Worm (Caenorhabditis elegans) whole organism, early embryonic: ENCODE results near the gene pyk-2.

Experiments
- B0310.2 ChIP-seq: sonication (generic microtip); optimal IDR thresholded peaks from 2 replicates; lab custom pipeline; 2016; ENCODE audit warnings: mild to moderate bottlenecking, missing genetic modification characterization, missing compliant biosample characterization
- ama-1 ChIP-seq: fragments of 150-350 bp; optimal IDR thresholded peaks from 2 replicates; lab custom pipeline; 2014
- ceh-13 ChIP-seq: fragments of 200-800 bp; sonication (Bioruptor generic); optimal IDR thresholded peaks from 2 replicates; lab custom pipeline; 2018; ENCODE audit warnings: mild to moderate bottlenecking, missing genetic modification characterization, missing compliant biosample characterization
- ceh-36 ChIP-seq: sonication (generic microtip); optimal IDR thresholded peaks from 2 replicates; lab custom pipeline; 2016; ENCODE audit warnings: missing genetic modification characterization, inconsistent platforms, missing compliant biosample characterization
- ets-7 ChIP-seq: sonication (generic microtip); optimal IDR thresholded peaks from 2 replicates; lab custom pipeline; 2016; ENCODE audit warnings: missing genotype, missing genetic modification characterization, missing compliant biosample characterization
- flt-1 ChIP-seq: fragments of 200-800 bp; sonication (Bioruptor generic); IDR thresholded peaks from 2 replicates; pipeline ENCODE4 v1.3.6; 2022; ENCODE audit warnings: missing genetic modification characterization, missing compliant biosample characterization
- hmbx-1 ChIP-seq: sonication (generic microtip); optimal IDR thresholded peaks from 2 replicates; lab custom pipeline; 2016; ENCODE audit warnings: mild to moderate bottlenecking, missing genetic modification characterization, missing compliant biosample characterization
- hmg-4 ChIP-seq: fragments of 200-800 bp; sonication (Bioruptor generic); optimal IDR thresholded peaks from 2 replicates; lab custom pipeline; 2018; ENCODE audit warnings: mild to moderate bottlenecking, missing genetic modification characterization, missing compliant biosample characterization
- scrt-1 ChIP-seq: fragments of 200-800 bp; sonication (Bioruptor generic); IDR thresholded peaks from 2 replicates; pipeline ENCODE4 v1.3.6; 2022; ENCODE audit warnings: missing genetic modification characterization, missing compliant biosample characterization
- sea-1 ChIP-seq: fragments of 200-800 bp; sonication (Bioruptor generic); conservative IDR thresholded peaks from 2 replicates; pipeline ENCODE4 v1.3.6; 2022; ENCODE audit warnings: missing genetic modification characterization, missing compliant biosample characterization
- tra-4 ChIP-seq: sonication (generic microtip); optimal IDR thresholded peaks from 2 replicates; lab custom pipeline; 2017; ENCODE audit warnings: missing genetic modification characterization, missing compliant biosample characterization

pyk-2 gene

DNA sequence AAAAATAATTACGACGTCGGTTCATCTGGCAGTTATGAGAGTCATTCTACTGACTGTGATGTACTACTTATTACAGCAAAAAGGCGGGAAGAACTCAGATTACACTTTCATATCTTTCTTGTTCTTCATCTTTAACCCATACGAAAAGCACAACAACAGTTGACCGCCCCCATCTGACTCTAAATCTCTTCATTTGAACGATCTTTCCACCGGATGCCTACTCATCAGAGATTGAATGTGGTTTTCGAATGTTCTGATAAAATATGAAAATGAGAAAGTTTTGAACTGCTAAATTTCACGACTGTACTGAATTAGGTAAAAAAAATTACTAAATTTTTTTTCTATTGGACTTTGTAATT lies 48.5 kb downstream of the pyk-2 start, which contains the start of gene sri-19:
sri-19 (plus strand) TSS at position 143 of the 359 bp plus-strand sequence.
- no peak for TF ChIP-seq ets-7 (tag; lab: Kevin White, UChicago)
- TF ChIP-seq sea-1, result no peak
- no peak for TF ChIP-seq hmbx-1
- TF ChIP-seq flt-1 (GFP tag; lab: Robert Waterston, UW), result no peak
- no peak for TF ChIP-seq tra-4 (tag; lab: Kevin White, UChicago)
- no peak for TF ChIP-seq ceh-36 (tag; lab: Kevin White, UChicago)
- no peak for TF ChIP-seq ceh-13 (GFP tag; lab: Kevin White, UChicago)
- TF ChIP-seq hmg-4 (GFP tag; lab: Kevin White, UChicago), result no peak
- no peak for TF ChIP-seq B0310.2 (tag; lab: Kevin White, UChicago)
- no peak for TF ChIP-seq scrt-1 (GFP tag; lab: Robert Waterston, UW)
- no peak for TF ChIP-seq ama-1 (lab: Kevin White, UChicago)
